Fruit fly (Drosophila melanogaster) whole organism: ENCODE results near the gene CG15435.

Experiments used
- CG8478 ChIP-seq: fragments of >200 bp; optimal IDR thresholded peaks from 2 replicates; lab custom pipeline; 2018; ENCODE audit warnings: inconsistent platforms
- psq ChIP-seq: fragments of >200 bp; optimal IDR thresholded peaks from 2 replicates; lab custom pipeline; 2017

DNA sequence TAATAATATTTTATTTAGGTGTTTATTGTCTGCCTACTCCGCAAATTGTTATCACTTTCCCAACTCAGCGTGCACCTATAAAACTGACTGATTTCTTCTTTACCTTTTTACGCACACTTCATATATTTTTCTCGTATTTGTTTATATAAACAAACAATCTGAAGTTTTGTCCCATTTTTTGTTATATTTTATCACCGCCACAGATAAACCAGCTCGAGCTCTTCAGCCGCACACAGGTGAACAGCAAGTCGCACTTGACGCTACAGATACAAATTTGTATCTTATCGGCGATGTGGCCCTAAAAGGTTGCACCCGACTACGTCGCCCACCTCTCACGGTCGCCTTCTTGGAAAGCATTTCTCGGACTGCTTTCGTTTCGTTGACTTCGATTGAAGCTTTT lies 15.9 kb downstream of the CG15435 start:
- TF ChIP-seq psq (lab: Kevin White, UChicago): no peak
- no peak for TF ChIP-seq CG8478 (lab: Kevin White, UChicago)
